Worm (Caenorhabditis elegans) whole organism, L2 larva: Measurements from ENCODE around the gene memb-2.

Experiments used
- F13H6.1 ChIP-seq: sonication (generic microtip); optimal IDR thresholded peaks from 2 replicates; lab custom pipeline; 2016; ENCODE audit warnings: missing genetic modification characterization, missing compliant biosample characterization
- R02D3.7 ChIP-seq: fragments of 150-350 bp; optimal IDR thresholded peaks from 2 replicates; lab custom pipeline; 2014; ENCODE audit warnings: missing biosample characterization, missing genetic modification characterization
- Y55F3AM.14 ChIP-seq: fragments of 200-800 bp; sonication (Bioruptor generic); optimal IDR thresholded peaks from 2 replicates; lab custom pipeline; 2018; ENCODE audit warnings: mild to moderate bottlenecking, missing genetic modification characterization, missing compliant biosample characterization
- ZK546.5 ChIP-seq: sonication (generic microtip); optimal IDR thresholded peaks from 2 replicates; lab custom pipeline; 2017; ENCODE audit warnings: missing biosample characterization, missing genetic modification characterization
- ama-1 ChIP-seq: fragments of 150-350 bp; optimal IDR thresholded peaks from 2 replicates; lab custom pipeline; 2018; ENCODE audit warnings: inconsistent platforms
- elt-1 ChIP-seq: fragments of 150-350 bp; optimal IDR thresholded peaks from 2 replicates; lab custom pipeline; 2014; ENCODE audit warnings: missing biosample characterization, missing genetic modification characterization
- fos-1 ChIP-seq: fragments of 150-350 bp; optimal IDR thresholded peaks from 2 replicates; lab custom pipeline; 2014; ENCODE audit warnings: missing biosample characterization, missing genetic modification characterization
- nhr-11 ChIP-seq: fragments of 150-350 bp; optimal IDR thresholded peaks from 2 replicates; lab custom pipeline; 2014; ENCODE audit warnings: missing biosample characterization, missing genetic modification characterization
- nhr-77 ChIP-seq: fragments of 150-350 bp; optimal IDR thresholded peaks from 2 replicates; lab custom pipeline; 2014; ENCODE audit warnings: missing biosample characterization, missing genetic modification characterization
- unc-62 ChIP-seq: fragments of 150-350 bp; optimal IDR thresholded peaks from 2 replicates; lab custom pipeline; 2014; ENCODE audit warnings: missing biosample characterization, missing genetic modification reagents, missing genetic modification characterization
- zag-1 ChIP-seq: fragments of 150-350 bp; optimal IDR thresholded peaks from 2 replicates; lab custom pipeline; 2014; ENCODE audit warnings: missing biosample characterization, missing genetic modification characterization
- ztf-1 ChIP-seq: fragments of 200-800 bp; sonication (Bioruptor generic); conservative IDR thresholded peaks from 2 replicates; pipeline ENCODE4 v1.3.6; 2022; ENCODE audit warnings: missing genetic modification characterization, missing compliant biosample characterization
- ztf-4 ChIP-seq: fragments of 150-350 bp; optimal IDR thresholded peaks from 2 replicates; lab custom pipeline; 2014; ENCODE audit warnings: missing biosample characterization, missing genetic modification characterization

DNA sequence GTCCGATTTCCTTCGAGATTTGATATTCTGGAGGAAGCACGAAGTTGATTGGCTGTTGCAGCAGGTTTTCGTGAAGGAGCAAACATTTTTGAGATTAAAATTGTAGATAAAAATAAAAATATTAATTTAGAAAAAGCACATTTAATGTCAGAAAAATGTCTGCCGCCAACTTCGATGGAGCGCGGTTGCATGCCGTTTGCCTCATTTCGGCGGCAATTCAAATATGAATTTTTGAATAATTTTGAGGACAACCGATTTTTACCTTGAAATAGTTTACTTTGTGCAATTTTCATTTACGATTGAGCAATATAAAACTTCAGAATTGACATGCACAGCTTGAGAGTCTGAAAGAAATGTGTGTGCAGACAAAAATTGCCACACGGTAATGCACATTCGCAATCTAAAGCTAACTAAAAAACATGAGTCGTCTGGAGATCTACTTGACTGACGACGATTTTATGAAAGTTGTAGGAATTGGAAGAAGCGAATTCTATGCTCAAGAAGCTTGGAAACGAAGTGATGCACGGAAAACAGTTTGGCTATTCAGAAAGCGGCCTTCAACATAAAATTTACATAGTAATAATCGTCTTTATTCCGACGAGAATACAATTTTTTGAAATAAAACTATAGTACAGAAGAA is 23.4 kb downstream of the memb-2 start, which contains the start of gene zhit-1:
- TF ChIP-seq fos-1 (tag; lab: Kevin White, UChicago): no peak
- TF ChIP-seq ztf-1 (GFP tag; lab: Robert Waterston, UW): no peak
- no peak for TF ChIP-seq zag-1 (tag; lab: Kevin White, UChicago)
- TF ChIP-seq nhr-11 (tag; lab: Kevin White, UChicago): no peak
- TF ChIP-seq elt-1 (tag; lab: Kevin White, UChicago): no peak
- no peak for TF ChIP-seq ZK546.5 (tag; lab: Kevin White, UChicago)
- no peak for TF ChIP-seq Y55F3AM.14
- TF ChIP-seq nhr-77 (tag; lab: Kevin White, UChicago): no peak
- TF ChIP-seq R02D3.7: no peak
- TF ChIP-seq ama-1: no peak
- no peak for TF ChIP-seq F13H6.1 (tag; lab: Kevin White, UChicago)
- no peak for TF ChIP-seq unc-62 (GFP tag; lab: Kevin White, UChicago)
- no peak for TF ChIP-seq ztf-4 (tag; lab: Kevin White, UChicago)
